Worm (Caenorhabditis elegans): Measurements from ENCODE around the gene ZK1127.12.

Gene ZK1127.12

DNA sequence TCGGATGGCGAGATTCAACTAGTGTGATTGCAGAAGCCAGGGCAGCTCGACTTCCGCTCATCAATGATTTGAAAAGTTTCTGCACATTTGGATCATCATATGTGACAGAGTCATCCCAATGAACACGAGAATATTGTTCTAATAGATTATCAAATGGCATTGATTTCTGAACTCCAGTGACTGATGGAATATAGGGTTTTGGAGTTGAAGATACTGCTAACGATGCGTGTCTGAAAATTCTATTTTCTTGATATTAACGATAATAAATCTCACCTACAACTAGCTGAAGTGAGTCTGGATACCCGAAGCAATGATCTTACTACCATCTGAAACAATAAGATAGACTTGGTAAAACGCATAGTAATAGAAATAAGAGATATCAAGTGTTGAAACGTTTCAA, 49.0 kb downstream of the ZK1127.12 start, which contains the start of gene mmaa-1 (continued):
- no peak for TF ChIP-seq snpc-1.2 (GFP tag; IDR thresholded peaks at IDR 0.05)
- no peak for TF ChIP-seq daf-12 (tag; optimal IDR thresholded peaks at IDR 0.05)
- TF ChIP-seq T26A8.4 (GFP tag; IDR thresholded peaks at IDR 0.05), result peak; percentile 54; the same call in 1 of the 2 replicates
- TF ChIP-seq zip-11 (GFP tag; IDR thresholded peaks at IDR 0.05), result no peak
- no peak for TF ChIP-seq ceh-44 (GFP tag; IDR thresholded peaks at IDR 0.05)
- no peak for TF ChIP-seq spr-3 (GFP tag; optimal IDR thresholded peaks at IDR 0.05)
- no peak for TF ChIP-seq daf-8 (GFP tag; IDR thresholded peaks at IDR 0.05)
- no peak for TF ChIP-seq dmd-8 (GFP tag; IDR thresholded peaks at IDR 0.05)
- TF ChIP-seq ceh-20 (GFP tag; IDR thresholded peaks at IDR 0.05), result no peak
- TF ChIP-seq mdt-29 (GFP tag; IDR thresholded peaks at IDR 0.05), result no peak
- TF ChIP-seq F49E8.2 (tag; optimal IDR thresholded peaks at IDR 0.05; ENCODE audit: borderline replicate concordance), result no peak
- TF ChIP-seq nhr-111 (GFP tag; optimal IDR thresholded peaks at IDR 0.05), result no peak
- TF ChIP-seq F26F4.8 (GFP tag; conservative IDR thresholded peaks at IDR 0.05), result no peak
- TF ChIP-seq ztf-7 (tag; optimal IDR thresholded peaks at IDR 0.05), result no peak

- peak in 1 of 2 experiments; percentile 99 for TF ChIP-seq hif-1 (tag; optimal IDR thresholded peaks at IDR 0.05)
- peak; percentile 14; the same call in 1 of the 2 replicates for TF ChIP-seq hmg-1.1 (GFP tag; IDR thresholded peaks at IDR 0.05)
- TF ChIP-seq hlh-11 (tag; optimal IDR thresholded peaks at IDR 0.05), result peak; percentile 16
- no peak for TF ChIP-seq F26F4.8 (GFP tag; conservative IDR thresholded peaks at IDR 0.05)
- TF ChIP-seq ctbp-1 (GFP tag; IDR thresholded peaks at IDR 0.05), result no peak
- no peak for TF ChIP-seq snpc-1.2 (GFP tag; IDR thresholded peaks at IDR 0.05)
- no peak for TF ChIP-seq F10B5.3 (tag; optimal IDR thresholded peaks at IDR 0.05)
- TF ChIP-seq egl-43 (GFP tag; IDR thresholded peaks at IDR 0.05), result no peak
- no peak for TF ChIP-seq daf-8 (GFP tag; IDR thresholded peaks at IDR 0.05)
- no peak for TF ChIP-seq R02D3.7 (tag; optimal IDR thresholded peaks at IDR 0.05)
- peak; percentile 41 for TF ChIP-seq dmd-6 (GFP tag; IDR thresholded peaks at IDR 0.05)
- no peak for TF ChIP-seq spr-1 (tag; optimal IDR thresholded peaks at IDR 0.05)
- TF ChIP-seq madf-9 (GFP tag; conservative IDR thresholded peaks at IDR 0.05), result no peak
- no peak for TF ChIP-seq zfp-2 (tag; optimal IDR thresholded peaks at IDR 0.05)
- TF ChIP-seq lsy-2 (tag; optimal IDR thresholded peaks at IDR 0.05), result peak in 1 of 2 experiments; percentile 47
- TF ChIP-seq nhr-28 (tag; optimal IDR thresholded peaks at IDR 0.05), result peak; percentile 25
Measured at ce11 chrII:7102288-7102687, 50.4 kb downstream of the ZK1127.12 start.

Data from whole organism, L4 larva.